Worm (Caenorhabditis elegans) whole organism, mixed stage, embryonic: ENCODE measurements around the gene srlf-15.

ENCODE experiments used
- M03D4.4 ChIP-seq: sonication (generic microtip); optimal IDR thresholded peaks from 2 replicates; lab custom pipeline; 2017; ENCODE audit warnings: mild to moderate bottlenecking, missing genetic modification characterization, missing compliant biosample characterization
- bed-3 ChIP-seq: fragments of 200-800 bp; sonication (Bioruptor generic); optimal IDR thresholded peaks from 3 replicates; lab custom pipeline; 2018; ENCODE audit warnings: mild to moderate bottlenecking, missing genetic modification characterization, moderate library complexity, missing compliant biosample characterization
- blmp-1 ChIP-seq: fragments of 150-350 bp; optimal IDR thresholded peaks from 2 replicates; lab custom pipeline; 2014; ENCODE audit warnings: missing biosample characterization, missing genetic modification characterization
- ceh-39 ChIP-seq: fragments of 150-350 bp; optimal IDR thresholded peaks from 2 replicates; lab custom pipeline; 2014; ENCODE audit warnings: missing biosample characterization, missing genetic modification characterization
- ceh-43 ChIP-seq: fragments of 200-800 bp; sonication (Bioruptor generic); optimal IDR thresholded peaks from 2 replicates; lab custom pipeline; 2018; ENCODE audit warnings: mild to moderate bottlenecking, missing genetic modification characterization, moderate library complexity, missing compliant biosample characterization
- ceh-83 ChIP-seq: fragments of 200-800 bp; sonication (Bioruptor generic); optimal IDR thresholded peaks from 2 replicates; lab custom pipeline; 2018; ENCODE audit warnings: mild to moderate bottlenecking, missing genetic modification characterization, missing compliant biosample characterization
- ces-1 ChIP-seq: fragments of 150-350 bp; optimal IDR thresholded peaks from 2 replicates; lab custom pipeline; 2014; ENCODE audit warnings: missing biosample characterization, missing genetic modification reagents, missing genetic modification characterization
- cnd-1 ChIP-seq: fragments of 200-800 bp; sonication (Bioruptor generic); optimal IDR thresholded peaks from 2 replicates; lab custom pipeline; 2018; ENCODE audit warnings: mild to moderate bottlenecking, missing genetic modification characterization, missing compliant biosample characterization
- drap-1 ChIP-seq: fragments of 200-800 bp; sonication (Bioruptor generic); optimal IDR thresholded peaks from 3 replicates; lab custom pipeline; 2018; ENCODE audit warnings: mild to moderate bottlenecking, missing genetic modification characterization, missing compliant biosample characterization
- elt-1 ChIP-seq: sonication (generic microtip); optimal IDR thresholded peaks from 2 replicates; lab custom pipeline; 2017; ENCODE audit warnings: missing genetic modification characterization, mild to moderate bottlenecking, missing compliant biosample characterization, antibody characterized with exemption, moderate library complexity, borderline replicate concordance; ENCODE audit not compliant: insufficient read depth
- elt-3 ChIP-seq: fragments of 150-350 bp; optimal IDR thresholded peaks from 2 replicates; lab custom pipeline; 2014; ENCODE audit warnings: missing biosample characterization, missing genetic modification characterization
- flh-1 ChIP-seq: fragments of 200-800 bp; sonication (Bioruptor generic); optimal IDR thresholded peaks from 2 replicates; lab custom pipeline; 2018; ENCODE audit warnings: mild to moderate bottlenecking, missing genetic modification characterization, moderate library complexity, missing compliant biosample characterization
- ham-2 ChIP-seq: fragments of 200-800 bp; sonication (Bioruptor generic); optimal IDR thresholded peaks from 2 replicates; lab custom pipeline; 2018; ENCODE audit warnings: mild to moderate bottlenecking, missing genetic modification characterization, missing compliant biosample characterization
- hlh-1 ChIP-seq: fragments of 150-350 bp; optimal IDR thresholded peaks from 2 replicates; lab custom pipeline; 2014; ENCODE audit warnings: missing biosample characterization, missing genetic modification reagents, missing genetic modification characterization
- lin-13 ChIP-seq: fragments of 150-350 bp; optimal IDR thresholded peaks from 2 replicates; lab custom pipeline; 2014; ENCODE audit warnings: missing biosample characterization, missing genetic modification characterization
- lin-32 ChIP-seq: fragments of 200-800 bp; sonication (Bioruptor generic); optimal IDR thresholded peaks from 2 replicates; lab custom pipeline; 2018; ENCODE audit warnings: mild to moderate bottlenecking, missing genetic modification characterization, missing compliant biosample characterization
- lsy-2 ChIP-seq: fragments of 150-350 bp; optimal IDR thresholded peaks from 2 replicates; lab custom pipeline; 2014; ENCODE audit warnings: missing biosample characterization, missing genetic modification characterization
- mab-5 ChIP-seq: fragments of 150-350 bp; optimal IDR thresholded peaks from 2 replicates; lab custom pipeline; 2014; ENCODE audit warnings: missing biosample characterization, missing genetic modification characterization
- mep-1 ChIP-seq: fragments of 150-350 bp; optimal IDR thresholded peaks from 2 replicates; lab custom pipeline; 2017; ENCODE audit warnings: missing biosample characterization, missing genetic modification reagents, missing genetic modification characterization, inconsistent platforms
- mls-2 ChIP-seq: sonication (generic microtip); optimal IDR thresholded peaks from 2 replicates; lab custom pipeline; 2016; ENCODE audit warnings: mild to moderate bottlenecking, missing genetic modification characterization, moderate library complexity, missing compliant biosample characterization
- nhr-12 ChIP-seq: fragments of 150-350 bp; optimal IDR thresholded peaks from 2 replicates; lab custom pipeline; 2014; ENCODE audit warnings: missing biosample characterization, missing genetic modification characterization
- nhr-2 ChIP-seq: fragments of 150-350 bp; optimal IDR thresholded peaks from 2 replicates; lab custom pipeline; 2014; ENCODE audit warnings: missing biosample characterization, missing genetic modification characterization
- nhr-237 ChIP-seq: fragments of 150-350 bp; optimal IDR thresholded peaks from 2 replicates; lab custom pipeline; 2014; ENCODE audit warnings: missing biosample characterization, missing genetic modification characterization
- nhr-28 ChIP-seq: fragments of 150-350 bp; optimal IDR thresholded peaks from 2 replicates; lab custom pipeline; 2014; ENCODE audit warnings: missing biosample characterization, missing genetic modification characterization
- nhr-76 ChIP-seq: sonication (generic microtip); optimal IDR thresholded peaks from 2 replicates; lab custom pipeline; 2017; ENCODE audit warnings: missing biosample characterization, missing genetic modification characterization
- pha-4 ChIP-seq: fragments of 150-350 bp; optimal IDR thresholded peaks from 2 replicates; lab custom pipeline; 2018; ENCODE audit warnings: missing biosample characterization, missing genetic modification reagents, missing genetic modification characterization
- sem-2 ChIP-seq: fragments of 200-800 bp; sonication (Bioruptor generic); optimal IDR thresholded peaks from 2 replicates; lab custom pipeline; 2018; ENCODE audit warnings: mild to moderate bottlenecking, missing genetic modification characterization, missing compliant biosample characterization
- snpc-4 ChIP-seq: fragments of 150-350 bp; optimal IDR thresholded peaks from 2 replicates; lab custom pipeline; 2014; ENCODE audit warnings: missing biosample characterization, missing genetic modification characterization
- sptf-1 ChIP-seq: sonication (generic microtip); optimal IDR thresholded peaks from 2 replicates; lab custom pipeline; 2017; ENCODE audit warnings: mild to moderate bottlenecking, missing genetic modification characterization, moderate library complexity, missing compliant biosample characterization
- tbx-8 ChIP-seq: fragments of 200-800 bp; sonication (Bioruptor generic); optimal IDR thresholded peaks from 2 replicates; lab custom pipeline; 2018; ENCODE audit warnings: mild to moderate bottlenecking, missing genetic modification characterization, moderate library complexity, missing compliant biosample characterization
- unc-120 ChIP-seq: sonication (generic microtip); optimal IDR thresholded peaks from 2 replicates; lab custom pipeline; 2017; ENCODE audit warnings: missing genetic modification characterization, missing compliant biosample characterization; ENCODE audit not compliant: poor library complexity, severe bottlenecking
- unc-39 ChIP-seq: fragments of 150-350 bp; optimal IDR thresholded peaks from 2 replicates; lab custom pipeline; 2014; ENCODE audit warnings: missing biosample characterization, missing genetic modification characterization
- unc-62 ChIP-seq: fragments of 150-350 bp; optimal IDR thresholded peaks from 2 replicates; lab custom pipeline; 2014; ENCODE audit warnings: missing biosample characterization, missing genetic modification reagents, missing genetic modification characterization
- zip-8 ChIP-seq: fragments of 150-350 bp; optimal IDR thresholded peaks from 2 replicates; lab custom pipeline; 2014; ENCODE audit warnings: missing biosample characterization, missing genetic modification characterization
- ztf-11 ChIP-seq: fragments of 150-350 bp; optimal IDR thresholded peaks from 2 replicates; lab custom pipeline; 2014; ENCODE audit warnings: missing biosample characterization, missing genetic modification characterization

srlf-15 gene

ce11 chrII:11020707-11021106 lies 15.2 kb upstream of the srlf-15 start:
- TF ChIP-seq bed-3, result no peak
- no peak for TF ChIP-seq flh-1 (GFP tag; lab: Kevin White, UChicago)
- no peak for TF ChIP-seq nhr-76 (tag; lab: Kevin White, UChicago)
- no peak for TF ChIP-seq nhr-2 (tag; lab: Kevin White, UChicago)
- TF ChIP-seq ztf-11, result no peak
- TF ChIP-seq unc-120 (tag; lab: Kevin White, UChicago), result no peak
- TF ChIP-seq nhr-12 (tag; lab: Kevin White, UChicago), result no peak

ce11 chrII:11022023-11022422 lies 13.9 kb upstream of the srlf-15 start, which contains the start of gene let-858:
Gene let-858, plus strand, starts transcription at chrII:11022370.
- TF ChIP-seq ces-1 (GFP tag; lab: Kevin White, UChicago), result peak; percentile 51
- TF ChIP-seq lin-32 (GFP tag; lab: Kevin White, UChicago), result no peak
- TF ChIP-seq unc-120 (tag; lab: Kevin White, UChicago), result no peak
- TF ChIP-seq cnd-1 (tag; lab: Kevin White, UChicago), result no peak
- TF ChIP-seq ceh-39 (tag; lab: Kevin White, UChicago), result no peak
- TF ChIP-seq mep-1, result peak; percentile 61
- TF ChIP-seq blmp-1 (tag; lab: Kevin White, UChicago), result no peak
- peak; percentile 18 for TF ChIP-seq hlh-1 (tag; lab: Kevin White, UChicago)
- no peak for TF ChIP-seq bed-3
- TF ChIP-seq nhr-76 (tag; lab: Kevin White, UChicago), result no peak
- TF ChIP-seq lin-13 (tag; lab: Kevin White, UChicago), result no peak
- TF ChIP-seq nhr-28 (tag; lab: Kevin White, UChicago), result no peak
- no peak for TF ChIP-seq sptf-1 (tag; lab: Kevin White, UChicago)
- TF ChIP-seq ham-2 (GFP tag; lab: Kevin White, UChicago), result no peak
- peak; percentile 67 for TF ChIP-seq lsy-2 (tag; lab: Kevin White, UChicago)
- no peak for TF ChIP-seq tbx-8 (GFP tag; lab: Kevin White, UChicago)
- TF ChIP-seq zip-8 (tag; lab: Kevin White, UChicago), result no peak
- peak; percentile 29 for TF ChIP-seq nhr-237 (tag; lab: Kevin White, UChicago)
- TF ChIP-seq ceh-83 (GFP tag; lab: Kevin White, UChicago), result no peak
- peak; percentile 47 for TF ChIP-seq pha-4 (tag; lab: Kevin White, UChicago)
- no peak for TF ChIP-seq unc-39 (tag; lab: Kevin White, UChicago)
- no peak for TF ChIP-seq mab-5 (tag; lab: Kevin White, UChicago)
- TF ChIP-seq ztf-11, result no peak
- no peak for TF ChIP-seq unc-62 (GFP tag; lab: Kevin White, UChicago)

ce11 chrII:11025566-11025965 lies 10.3 kb upstream of the srlf-15 start, which contains the start of gene F33A8.7:
Gene F33A8.7, minus strand, starts transcription at chrII:11025666.
- peak; percentile 20 for TF ChIP-seq ham-2 (GFP tag; lab: Kevin White, UChicago)
- no peak for TF ChIP-seq nhr-12 (tag; lab: Kevin White, UChicago)

- no peak for TF ChIP-seq sem-2 (GFP tag; lab: Kevin White, UChicago)
- peak; percentile 83 for TF ChIP-seq blmp-1 (tag; lab: Kevin White, UChicago)
- TF ChIP-seq ces-1 (GFP tag; lab: Kevin White, UChicago), result peak; percentile 85
- TF ChIP-seq, all 35 proteins: peak for 2
Observed at ce11 chrII:11027777-11028176, 8.1 kb upstream of the srlf-15 start.

ce11 chrII:11030297-11030696 lies 5.6 kb upstream of the srlf-15 start, which contains the start of gene nlp-18:
Gene nlp-18, minus strand, starts transcription at chrII:11030397.
- TF ChIP-seq nhr-2 (tag; lab: Kevin White, UChicago), result no peak

ce11 chrII:11032812-11033211 lies 3.1 kb upstream of the srlf-15 start:
- no peak for TF ChIP-seq elt-3
- TF ChIP-seq ces-1 (GFP tag; lab: Kevin White, UChicago), result peak; percentile 85
- TF ChIP-seq, all 35 proteins: peak for 1

- TF ChIP-seq nhr-76 (tag; lab: Kevin White, UChicago) (no peak), nhr-28 (tag; lab: Kevin White, UChicago) (no peak), lin-13 (tag; lab: Kevin White, UChicago) (no peak), snpc-4 (tag; lab: Kevin White, UChicago) (no peak), unc-39 (tag; lab: Kevin White, UChicago) (no peak), sptf-1 (tag; lab: Kevin White, UChicago) (no peak), mls-2 (tag; lab: Kevin White, UChicago) (no peak), ceh-43 (GFP tag; lab: Kevin White, UChicago) (no peak), ceh-39 (tag; lab: Kevin White, UChicago) (no peak), drap-1 (GFP tag; lab: Kevin White, UChicago) (no peak), nhr-12 (tag; lab: Kevin White, UChicago) (no peak), elt-1 (tag; lab: Kevin White, UChicago) (no peak), M03D4.4 (tag; lab: Kevin White, UChicago) (no peak), mab-5 (tag; lab: Kevin White, UChicago) (no peak), ztf-11 (no peak)
Observed at ce11 chrII:11040140-11040539, 4.3 kb downstream of the srlf-15 start.
